Fruit fly (Drosophila melanogaster) whole organism, prepupa: ENCODE data around the gene VhaPPA1-2.

Experiments
- CG1621 ChIP-seq: fragments of 200-800 bp; sonication (Bioruptor generic); optimal IDR thresholded peaks from 3 replicates; lab custom pipeline; 2018; ENCODE audit warnings: missing biosample characterization, mild to moderate bottlenecking, missing genetic modification characterization
- CG31627 ChIP-seq: fragments of 200-800 bp; sonication (Bioruptor generic); optimal IDR thresholded peaks from 3 replicates; lab custom pipeline; 2016; ENCODE audit warnings: missing biosample characterization, missing genetic modification characterization
- CG34406 ChIP-seq: fragments of 200-800 bp; sonication (Bioruptor generic); optimal IDR thresholded peaks from 3 replicates; lab custom pipeline; 2016; ENCODE audit warnings: missing biosample characterization, missing genetic modification characterization
- CG7368 ChIP-seq: fragments of 200-800 bp; sonication (Bioruptor generic); optimal IDR thresholded peaks from 3 replicates; lab custom pipeline; 2016; ENCODE audit warnings: missing biosample characterization, missing genetic modification characterization
- CG8119 ChIP-seq: fragments of 200-800 bp; sonication (Bioruptor generic); IDR thresholded peaks from 3 replicates; pipeline ENCODE4 v1.3.6; 2022; ENCODE audit warnings: missing biosample characterization, missing genetic modification characterization
- Eip75B ChIP-seq: fragments of 200-800 bp; sonication (Bioruptor generic); optimal IDR thresholded peaks from 3 replicates; lab custom pipeline; 2016; ENCODE audit warnings: missing biosample characterization, missing genetic modification characterization
- Ets21C ChIP-seq: fragments of 200-800 bp; sonication (Bioruptor generic); optimal IDR thresholded peaks from 3 replicates; lab custom pipeline; 2016; ENCODE audit warnings: missing biosample characterization, missing genetic modification characterization
- Ets96B ChIP-seq: fragments of 200-800 bp; optimal IDR thresholded peaks from 2 replicates; lab custom pipeline; 2019; ENCODE audit warnings: missing biosample characterization, mild to moderate bottlenecking, missing genetic modification characterization, moderate library complexity
- Hr38 ChIP-seq: sonication (Bioruptor generic); optimal IDR thresholded peaks from 2 replicates; lab custom pipeline; 2016; ENCODE audit warnings: missing biosample characterization, missing genetic modification characterization
- Lpt ChIP-seq: fragments of 200-800 bp; sonication (Bioruptor generic); optimal IDR thresholded peaks from 3 replicates; lab custom pipeline; 2016; ENCODE audit warnings: missing biosample characterization, missing genetic modification characterization
- Smox ChIP-seq: fragments of 200-800 bp; sonication (Bioruptor generic); optimal IDR thresholded peaks from 3 replicates; lab custom pipeline; 2016; ENCODE audit warnings: missing biosample characterization, missing genetic modification characterization
- Sox102F ChIP-seq: fragments of 200-800 bp; sonication (Bioruptor generic); optimal IDR thresholded peaks from 2 replicates; lab custom pipeline; 2016; ENCODE audit warnings: missing biosample characterization, mild to moderate bottlenecking, missing genetic modification characterization
- achi ChIP-seq: fragments of 200-800 bp; sonication (Bioruptor generic); optimal IDR thresholded peaks from 3 replicates; lab custom pipeline; 2016; ENCODE audit warnings: missing biosample characterization, missing genetic modification characterization
- cyc ChIP-seq: fragments of 200-800 bp; sonication (Bioruptor generic); optimal IDR thresholded peaks from 3 replicates; lab custom pipeline; 2016; ENCODE audit warnings: missing biosample characterization, missing genetic modification characterization
- eg ChIP-seq: fragments of 200-800 bp; sonication (Bioruptor generic); IDR thresholded peaks from 3 replicates; pipeline ENCODE4 v1.3.6; 2022; ENCODE audit warnings: missing biosample characterization, missing genetic modification characterization
- esn ChIP-seq: fragments of 200-800 bp; sonication (Bioruptor generic); optimal IDR thresholded peaks from 2 replicates; lab custom pipeline; 2016; ENCODE audit warnings: missing biosample characterization, mild to moderate bottlenecking, missing genetic modification characterization, moderate library complexity
- ss ChIP-seq, 2 experiments: fragments of 200-800 bp; sonication (Bioruptor generic); optimal IDR thresholded peaks; 2 replicates in 1 of 2; 3 replicates in 1 of 2; lab custom pipeline; 2017 to 2018; ENCODE audit warnings: mild to moderate bottlenecking in 2 of 2, missing biosample characterization in 2 of 2, missing genetic modification characterization in 2 of 2, moderate library complexity in 1 of 2
- svp ChIP-seq: fragments of 200-800 bp; sonication (Bioruptor generic); peaks from one replicate; lab custom pipeline; 2016; ENCODE audit warnings: missing biosample characterization, missing genetic modification characterization
- topi ChIP-seq: fragments of 200-800 bp; sonication (Bioruptor generic); optimal IDR thresholded peaks from 3 replicates; lab custom pipeline; 2016; ENCODE audit warnings: missing biosample characterization, missing genetic modification characterization

Gene VhaPPA1-2

dm6 chr3R:14852610-14853009 is 47.5 kb downstream of the VhaPPA1-2 start (continued):
- peak; percentile 16 for TF ChIP-seq Eip75B (GFP tag; lab: Kevin White, UChicago)
- TF ChIP-seq Smox (GFP tag; lab: Kevin White, UChicago), result no peak
- TF ChIP-seq CG34406, result no peak
- no peak for TF ChIP-seq Ets21C (GFP tag; lab: Kevin White, UChicago)
- TF ChIP-seq cyc, result no peak
- TF ChIP-seq ss (GFP tag; optimal IDR thresholded peaks at IDR 0.05; lab: Kevin White, UChicago), result peak; percentile 38 to 59
- no peak for TF ChIP-seq topi (GFP tag; lab: Kevin White, UChicago)
- TF ChIP-seq esn (GFP tag; lab: Kevin White, UChicago), result no peak
- TF ChIP-seq CG7368, result no peak
- no peak for TF ChIP-seq CG8119 (GFP tag; lab: Robert Waterston, UW)
- TF ChIP-seq eg (GFP tag; lab: Robert Waterston, UW), result no peak
- no peak for TF ChIP-seq Hr38 (GFP tag; lab: Kevin White, UChicago)
- TF ChIP-seq Lpt, result no peak
- no peak for TF ChIP-seq CG31627 (GFP tag; lab: Kevin White, UChicago)
- TF ChIP-seq CG1621 (tag; lab: Kevin White, UChicago), result peak; percentile 50
- no peak for TF ChIP-seq Ets96B
- TF ChIP-seq achi, result no peak
- no peak for TF ChIP-seq svp (GFP tag; lab: Kevin White, UChicago)
- no peak for TF ChIP-seq Sox102F
